Fruit fly (Drosophila melanogaster) S2 (cell line): ENCODE measurements around the gene bru2.

ENCODE experiments used
- CG8478 ChIP-seq: fragments of >200 bp; optimal IDR thresholded peaks from 2 replicates; lab custom pipeline; 2018
- CTCF ChIP-seq, 2 experiments: fragments of >200 bp; optimal IDR thresholded peaks; 2 replicates each; lab custom pipeline; 2018

DNA sequence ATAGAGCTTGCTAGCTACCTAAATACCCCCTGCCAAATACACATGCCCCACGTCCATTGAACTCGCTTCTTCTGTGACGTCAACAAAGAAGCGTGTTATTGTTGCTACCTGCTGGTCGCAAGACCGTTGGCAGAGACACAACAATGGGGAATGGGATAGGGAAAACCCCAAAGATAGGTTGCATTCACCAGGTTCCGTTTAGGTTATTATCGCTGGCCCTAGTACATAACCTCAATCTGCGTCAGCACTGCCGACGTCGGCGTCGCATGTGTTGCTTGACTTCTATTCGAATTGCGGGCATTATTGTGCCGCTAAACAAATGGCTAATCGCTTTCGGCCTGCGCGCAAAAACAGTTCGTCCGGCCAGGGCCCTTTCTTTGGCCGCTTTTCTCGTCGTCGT lies 91.4 kb downstream of the bru2 start:
- TF ChIP-seq CTCF (optimal IDR thresholded peaks at IDR 0.05; lab: Kevin White, UChicago), result no peak
- no peak for TF ChIP-seq CG8478
